Worm (Caenorhabditis elegans): ENCODE data around the gene F59C12.3.

The F59C12.3 gene

DNA sequence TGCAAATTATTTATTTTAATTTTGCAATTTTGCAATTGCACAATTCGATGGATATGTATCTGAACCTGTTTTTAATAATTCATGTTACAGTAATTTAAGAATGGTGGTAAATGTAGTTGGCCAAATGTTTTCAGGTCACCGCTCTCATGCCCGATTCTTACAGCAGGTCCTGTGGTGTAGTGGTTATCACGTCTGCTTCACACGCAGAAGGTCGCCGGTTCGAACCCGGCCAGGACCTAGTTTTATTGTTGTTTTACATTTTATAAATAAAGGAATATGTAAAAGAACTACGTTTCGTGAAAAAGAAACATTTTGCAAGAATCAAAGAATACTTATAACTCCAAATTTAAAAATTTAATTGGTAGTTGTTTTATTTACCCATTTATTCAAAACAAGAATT, 19.1 kb downstream of the F59C12.3 start:
- TF ChIP-seq ets-7 (tag; optimal IDR thresholded peaks at IDR 0.05) (no peak), scrt-1 (GFP tag; IDR thresholded peaks at IDR 0.05) (no peak), tbx-37 (GFP tag; conservative IDR thresholded peaks at IDR 0.05) (no peak), tbx-11 (GFP tag; IDR thresholded peaks at IDR 0.05) (no peak), flt-1 (GFP tag; IDR thresholded peaks at IDR 0.05) (no peak), ceh-36 (tag; optimal IDR thresholded peaks at IDR 0.05) (no peak), pes-1 (GFP tag; IDR thresholded peaks at IDR 0.05) (no peak; the same call in 1 of the 2 replicates), ama-1 (optimal IDR thresholded peaks at IDR 0.05) (no peak), sea-1 (GFP tag; conservative IDR thresholded peaks at IDR 0.05) (no peak)

DNA sequence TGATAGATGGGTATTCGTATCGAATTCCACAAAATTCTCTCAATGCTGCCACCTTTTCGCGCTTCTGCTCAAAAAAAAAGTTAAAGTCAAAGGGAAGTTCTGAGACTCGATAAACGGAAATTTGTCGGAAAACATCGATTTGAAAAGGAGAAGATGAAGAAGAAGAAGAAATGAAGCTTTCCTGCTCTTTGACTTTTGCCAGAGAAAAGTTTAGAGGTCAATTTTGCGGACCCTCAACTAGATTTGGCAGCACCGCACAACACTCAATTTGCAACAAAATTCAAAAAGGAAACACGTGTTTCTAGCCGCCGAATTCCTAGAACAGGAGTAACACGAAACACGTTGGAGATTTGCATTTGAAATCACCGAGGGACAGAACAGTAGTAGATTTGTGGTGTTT, 21.2 kb downstream of the F59C12.3 start:
- no peak for TF ChIP-seq ets-7 (tag; optimal IDR thresholded peaks at IDR 0.05)
- no peak for TF ChIP-seq flt-1 (GFP tag; IDR thresholded peaks at IDR 0.05)

DNA sequence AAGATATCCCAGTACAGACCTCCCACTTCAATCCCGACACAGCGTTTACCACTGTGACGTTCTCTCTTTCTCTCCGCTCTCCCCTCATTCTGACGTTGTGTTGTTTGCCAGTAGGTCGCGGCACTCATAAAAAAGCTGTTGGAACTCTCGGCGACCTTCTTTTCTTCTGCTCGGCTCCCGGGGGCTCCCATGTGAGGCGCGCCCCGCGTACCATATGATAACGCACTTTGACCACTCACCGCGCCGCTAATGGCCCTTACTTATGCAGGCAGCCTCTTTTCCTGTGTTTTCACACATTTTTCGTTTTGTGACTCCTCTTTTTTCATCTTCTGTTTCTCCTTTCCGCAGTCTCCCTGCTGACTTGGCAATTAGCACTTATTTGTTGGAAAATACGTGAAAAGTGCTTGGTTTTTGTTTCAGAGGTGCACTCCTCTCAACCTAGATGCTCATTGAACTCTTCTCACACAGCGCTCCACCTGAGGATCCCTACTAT, 30.0 kb downstream of the F59C12.3 start, which contains the start of gene ser-1:
ser-1 (plus strand) TSS at position 443 of the 493 bp plus-strand sequence.
- no peak for TF ChIP-seq hnd-1 (tag; optimal IDR thresholded peaks at IDR 0.05)
- no peak for TF ChIP-seq tbx-37 (GFP tag; conservative IDR thresholded peaks at IDR 0.05)

DNA sequence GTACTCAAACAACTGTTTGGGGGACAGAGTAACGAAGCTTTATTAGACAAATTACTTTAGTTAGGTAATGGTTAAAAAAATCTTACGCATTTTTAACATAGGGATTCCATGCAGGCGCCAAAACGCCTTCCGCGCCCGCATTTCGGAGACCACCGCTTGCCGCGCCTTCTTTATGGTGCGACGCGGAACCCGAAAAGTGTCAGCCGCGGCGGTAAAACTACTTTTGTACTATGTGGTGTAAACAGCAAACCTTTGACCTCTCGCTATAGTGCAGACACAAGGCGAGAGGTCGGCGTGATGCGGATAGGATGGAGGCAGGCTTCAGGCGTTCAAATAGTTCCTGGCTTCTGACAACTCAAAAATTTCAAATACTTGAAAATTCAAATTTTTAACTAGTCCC, 34.1 kb downstream of the F59C12.3 start:
- TF ChIP-seq pes-1 (GFP tag; IDR thresholded peaks at IDR 0.05) = no peak
- no peak for TF ChIP-seq hmbx-1 (tag; optimal IDR thresholded peaks at IDR 0.05)
- no peak for TF ChIP-seq ceh-13 (GFP tag; optimal IDR thresholded peaks at IDR 0.05)
- no peak for TF ChIP-seq B0310.2 (tag; optimal IDR thresholded peaks at IDR 0.05)
- no peak for TF ChIP-seq flt-1 (GFP tag; IDR thresholded peaks at IDR 0.05)
- no peak for TF ChIP-seq hnd-1 (tag; optimal IDR thresholded peaks at IDR 0.05)
- TF ChIP-seq tbx-37 (GFP tag; conservative IDR thresholded peaks at IDR 0.05) = no peak
- no peak for TF ChIP-seq tra-4 (tag; optimal IDR thresholded peaks at IDR 0.05)
- no peak for TF ChIP-seq ets-7 (tag; optimal IDR thresholded peaks at IDR 0.05)
- no peak for TF ChIP-seq ama-1 (optimal IDR thresholded peaks at IDR 0.05)
- TF ChIP-seq sea-1 (GFP tag; conservative IDR thresholded peaks at IDR 0.05) = no peak
- TF ChIP-seq F13C5.2 (tag; optimal IDR thresholded peaks at IDR 0.05) = no peak
- no peak for TF ChIP-seq scrt-1 (GFP tag; IDR thresholded peaks at IDR 0.05)
- no peak for TF ChIP-seq ceh-36 (tag; optimal IDR thresholded peaks at IDR 0.05)

DNA sequence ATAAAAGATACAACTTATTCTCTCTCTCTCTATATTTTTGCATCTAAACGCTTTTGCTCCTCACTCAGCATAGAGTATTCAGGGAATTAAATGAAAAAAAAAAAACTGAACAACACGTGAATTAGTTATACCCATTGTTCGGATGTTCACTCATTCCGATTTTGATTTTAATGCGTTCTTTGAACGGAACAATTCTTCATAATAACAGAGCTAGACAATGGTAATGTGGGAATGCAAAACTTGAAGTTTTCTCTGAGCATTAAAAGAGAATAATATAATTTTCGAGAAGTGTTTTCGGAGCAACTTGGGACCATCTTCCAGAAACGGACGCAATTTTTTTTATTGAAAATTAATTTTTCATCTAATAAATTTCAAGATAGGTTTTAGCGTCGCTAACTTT, 35.0 kb downstream of the F59C12.3 start:
- TF ChIP-seq tbx-37 (GFP tag; conservative IDR thresholded peaks at IDR 0.05) (no peak), hnd-1 (tag; optimal IDR thresholded peaks at IDR 0.05) (no peak), ceh-36 (tag; optimal IDR thresholded peaks at IDR 0.05) (no peak), sea-1 (GFP tag; conservative IDR thresholded peaks at IDR 0.05) (no peak), hmg-4 (GFP tag; optimal IDR thresholded peaks at IDR 0.05) (no peak), tbx-11 (GFP tag; IDR thresholded peaks at IDR 0.05) (no peak), ets-7 (tag; optimal IDR thresholded peaks at IDR 0.05) (no peak), hmbx-1 (tag; optimal IDR thresholded peaks at IDR 0.05) (no peak)

DNA sequence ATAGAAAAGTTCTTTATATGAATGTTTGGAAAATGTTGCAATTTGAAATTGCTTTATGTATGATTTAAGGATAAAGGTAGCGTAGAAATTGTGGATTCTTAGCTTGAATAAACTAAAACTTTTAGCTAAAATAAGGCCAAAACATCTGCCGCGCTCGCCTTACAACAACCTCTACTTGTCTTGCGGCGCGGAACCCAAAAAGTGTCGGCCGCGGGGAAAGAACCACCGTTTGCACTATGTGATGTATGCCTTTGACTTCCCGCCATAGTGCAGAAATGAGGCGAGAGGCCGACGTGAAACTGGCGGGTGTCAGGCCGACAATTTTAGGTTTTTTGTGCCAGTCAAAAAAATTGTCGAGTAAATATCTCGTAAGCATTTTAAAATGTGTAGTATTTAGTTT, 37.4 kb downstream of the F59C12.3 start:
- no peak for TF ChIP-seq ets-7 (tag; optimal IDR thresholded peaks at IDR 0.05)
- no peak for TF ChIP-seq B0310.2 (tag; optimal IDR thresholded peaks at IDR 0.05)
- TF ChIP-seq ceh-36 (tag; optimal IDR thresholded peaks at IDR 0.05) = no peak
- TF ChIP-seq flt-1 (GFP tag; IDR thresholded peaks at IDR 0.05) = no peak
- TF ChIP-seq tbx-11 (GFP tag; IDR thresholded peaks at IDR 0.05) = no peak
- TF ChIP-seq hnd-1 (tag; optimal IDR thresholded peaks at IDR 0.05) = no peak
- TF ChIP-seq sea-1 (GFP tag; conservative IDR thresholded peaks at IDR 0.05) = no peak
- no peak for TF ChIP-seq ama-1 (optimal IDR thresholded peaks at IDR 0.05)
- TF ChIP-seq F13C5.2 (tag; optimal IDR thresholded peaks at IDR 0.05) = no peak
- no peak for TF ChIP-seq scrt-1 (GFP tag; IDR thresholded peaks at IDR 0.05)
- no peak for TF ChIP-seq tbx-37 (GFP tag; conservative IDR thresholded peaks at IDR 0.05)
- TF ChIP-seq pes-1 (GFP tag; IDR thresholded peaks at IDR 0.05) = no peak
- no peak for TF ChIP-seq ceh-13 (GFP tag; optimal IDR thresholded peaks at IDR 0.05)
- TF ChIP-seq tra-4 (tag; optimal IDR thresholded peaks at IDR 0.05) = no peak

DNA sequence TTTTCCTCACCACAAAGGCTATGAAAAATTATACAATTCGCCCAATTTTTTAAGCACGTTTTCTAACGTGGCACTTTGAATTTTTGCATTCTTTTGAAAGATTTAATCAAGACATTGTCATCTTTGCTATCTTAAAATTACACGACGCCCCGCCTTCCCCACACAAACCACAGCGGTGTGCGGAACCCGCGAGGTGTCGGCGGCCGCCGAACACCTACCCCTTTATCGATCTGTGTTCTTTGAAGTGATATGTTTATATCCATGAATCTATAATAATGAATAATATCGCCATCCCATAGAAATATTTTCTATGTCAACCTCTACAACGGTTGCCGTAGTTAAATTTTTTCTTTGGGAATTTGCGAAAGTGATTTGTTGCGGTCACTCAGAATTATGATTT, 43.0 kb downstream of the F59C12.3 start:
- no peak for TF ChIP-seq B0310.2 (tag; optimal IDR thresholded peaks at IDR 0.05)

DNA sequence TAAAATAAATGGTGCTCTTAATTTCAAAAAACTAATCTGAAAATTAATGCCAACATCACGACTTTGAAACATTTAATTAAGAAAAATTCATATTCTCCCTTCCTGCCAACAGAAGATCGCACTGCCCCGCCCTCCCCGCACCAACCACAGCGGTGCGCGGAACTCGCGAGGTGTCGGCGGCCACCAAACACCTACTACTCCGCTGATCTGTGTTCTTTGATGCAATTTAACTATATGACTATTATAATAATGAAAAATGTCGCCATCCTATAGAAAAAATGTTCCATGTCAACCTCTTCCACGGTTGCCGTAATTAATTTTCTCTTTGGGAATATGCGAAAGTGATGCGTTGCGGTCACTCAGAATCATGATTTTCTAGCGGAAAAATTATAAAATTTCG, 43.5 kb downstream of the F59C12.3 start:
- no peak for TF ChIP-seq sea-1 (GFP tag; conservative IDR thresholded peaks at IDR 0.05)

DNA sequence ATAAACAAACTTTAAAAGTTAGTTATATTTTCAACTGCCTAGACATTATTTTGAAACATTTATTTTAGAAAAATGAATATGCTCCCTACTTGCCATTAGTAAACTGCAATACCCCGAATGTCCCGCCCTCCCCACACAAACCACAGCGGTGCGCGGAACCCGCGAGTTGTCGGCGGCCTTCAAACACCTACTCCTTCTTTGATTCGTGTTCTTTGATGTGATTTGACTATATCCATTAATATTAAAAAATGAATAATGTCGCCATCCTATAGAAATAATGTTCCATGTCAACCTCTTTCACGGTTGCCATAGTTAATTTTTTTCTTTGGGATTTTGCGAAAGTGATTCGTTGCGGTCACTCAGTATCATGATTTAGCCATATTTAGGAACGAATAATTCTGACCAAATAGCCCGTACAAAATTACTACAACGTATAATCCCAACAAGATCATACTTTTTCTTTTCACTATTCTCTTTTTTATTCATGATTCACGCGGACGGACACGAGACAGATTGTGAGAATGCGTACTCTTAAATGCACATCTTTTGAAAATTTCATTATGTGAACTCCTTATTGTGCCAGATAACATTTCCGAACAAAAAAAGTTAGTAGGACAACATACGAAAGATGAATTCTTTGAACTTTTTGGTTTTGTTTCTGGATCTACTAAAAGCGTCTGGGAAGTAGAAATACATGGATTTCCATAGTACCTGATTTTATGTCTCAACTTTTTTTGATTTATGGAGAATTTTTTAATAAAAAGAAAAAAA, 44.6 kb downstream of the F59C12.3 start:
- peak; percentile 37 for TF ChIP-seq hmg-4 (GFP tag; optimal IDR thresholded peaks at IDR 0.05)
- TF ChIP-seq pes-1 (GFP tag; IDR thresholded peaks at IDR 0.05) = peak; percentile 53; the same call in 1 of the 2 replicates
- no peak for TF ChIP-seq F13C5.2 (tag; optimal IDR thresholded peaks at IDR 0.05)

All from whole organism, early embryonic.